Fruit fly (Drosophila melanogaster) whole organism, adult: ENCODE results near the gene al.

Source experiments
- CG11617 ChIP-seq: fragments of 200-800 bp; sonication (Bioruptor generic); optimal IDR thresholded peaks from 2 replicates; lab custom pipeline; 2017; ENCODE audit warnings: mild to moderate bottlenecking, missing biosample characterization, missing genetic modification reagents, missing genetic modification characterization
- CG12768 ChIP-seq: fragments of 200-800 bp; sonication (Bioruptor generic); optimal IDR thresholded peaks from 2 replicates; lab custom pipeline; 2017; ENCODE audit warnings: missing biosample characterization, missing genetic modification characterization, mild to moderate bottlenecking, moderate library complexity, missing genetic modification reagents
- CG14711 ChIP-seq: fragments of 200-800 bp; sonication (Bioruptor generic); optimal IDR thresholded peaks from 2 replicates; lab custom pipeline; 2018; ENCODE audit warnings: missing biosample characterization, mild to moderate bottlenecking, missing genetic modification characterization, moderate library complexity
- CG1620 ChIP-seq: fragments of 200-800 bp; sonication (Bioruptor generic); optimal IDR thresholded peaks from 2 replicates; lab custom pipeline; 2016; ENCODE audit warnings: missing biosample characterization, missing genetic modification characterization
- CG33017 ChIP-seq: fragments of 200-800 bp; sonication (Bioruptor generic); optimal IDR thresholded peaks from 2 replicates; lab custom pipeline; 2018; ENCODE audit warnings: missing biosample characterization, mild to moderate bottlenecking, missing genetic modification characterization, moderate library complexity
- CG5204 ChIP-seq: fragments of 200-800 bp; sonication (Bioruptor generic); optimal IDR thresholded peaks from 2 replicates; lab custom pipeline; 2016; ENCODE audit warnings: missing biosample characterization, missing genetic modification characterization
- CG7045 ChIP-seq: fragments of 200-800 bp; sonication (Bioruptor generic); optimal IDR thresholded peaks from 2 replicates; lab custom pipeline; 2017; ENCODE audit warnings: missing biosample characterization, mild to moderate bottlenecking, missing genetic modification characterization
- CG7101 ChIP-seq: fragments of 200-800 bp; sonication (Bioruptor generic); optimal IDR thresholded peaks from 2 replicates; lab custom pipeline; 2018; ENCODE audit warnings: missing biosample characterization, mild to moderate bottlenecking, missing genetic modification characterization, moderate library complexity
- Clk ChIP-seq: fragments of 200-800 bp; sonication (Bioruptor generic); optimal IDR thresholded peaks from 2 replicates; lab custom pipeline; 2017; ENCODE audit warnings: missing biosample characterization, missing genetic modification characterization
- Crg-1 ChIP-seq: fragments of 200-800 bp; sonication (Bioruptor generic); optimal IDR thresholded peaks from 2 replicates; lab custom pipeline; 2016; ENCODE audit warnings: missing biosample characterization, missing genetic modification characterization
- Hr96 ChIP-seq: fragments of 200-800 bp; sonication (Bioruptor generic); optimal IDR thresholded peaks from 2 replicates; lab custom pipeline; 2016; ENCODE audit warnings: missing biosample characterization, missing genetic modification characterization
- Mnt ChIP-seq: fragments of 200-800 bp; sonication (Bioruptor generic); optimal IDR thresholded peaks from 2 replicates; lab custom pipeline; 2016; ENCODE audit warnings: missing biosample characterization, mild to moderate bottlenecking, missing genetic modification characterization
- bab1 ChIP-seq: fragments of 200-800 bp; sonication (Bioruptor generic); optimal IDR thresholded peaks from 3 replicates; lab custom pipeline; 2019; ENCODE audit warnings: missing biosample characterization, mild to moderate bottlenecking, missing genetic modification characterization, moderate library complexity
- cic ChIP-seq: fragments of 200-800 bp; sonication (Bioruptor generic); optimal IDR thresholded peaks from 2 replicates; lab custom pipeline; 2017; ENCODE audit warnings: missing biosample characterization, mild to moderate bottlenecking, missing genetic modification characterization, moderate library complexity
- cnc ChIP-seq, 2 experiments: fragments of >200 bp; optimal IDR thresholded peaks; 2 replicates each; lab custom pipeline; 2017
- kay ChIP-seq: fragments of 200-800 bp; sonication (Bioruptor generic); peaks from one replicate; lab custom pipeline; 2016; ENCODE audit warnings: missing biosample characterization, missing genetic modification characterization, borderline replicate concordance
- ovo ChIP-seq: fragments of 200-800 bp; sonication (Bioruptor generic); optimal IDR thresholded peaks from 2 replicates; lab custom pipeline; 2016; ENCODE audit warnings: missing biosample characterization, missing genetic modification characterization
- pad ChIP-seq: fragments of 200-800 bp; sonication (Bioruptor generic); optimal IDR thresholded peaks from 3 replicates; lab custom pipeline; 2017; ENCODE audit warnings: missing biosample characterization, missing genetic modification characterization, mild to moderate bottlenecking, moderate library complexity, missing genetic modification reagents
- tj ChIP-seq: fragments of 200-800 bp; sonication (Bioruptor generic); optimal IDR thresholded peaks from 3 replicates; lab custom pipeline; 2017; ENCODE audit warnings: missing biosample characterization, mild to moderate bottlenecking, missing genetic modification characterization, moderate library complexity
- toe ChIP-seq: fragments of 200-800 bp; sonication (Bioruptor generic); optimal IDR thresholded peaks from 2 replicates; lab custom pipeline; 2016; ENCODE audit warnings: missing biosample characterization, missing genetic modification characterization

The al gene

dm6 chr2L:428380-428989 is 50.6 kb downstream of the al start:
- TF ChIP-seq CG14711 (tag; lab: Kevin White, UChicago) (no peak), CG1620 (GFP tag; lab: Kevin White, UChicago) (no peak), Mnt (no peak), tj (GFP tag; lab: Kevin White, UChicago) (no peak), cic (GFP tag; lab: Kevin White, UChicago) (no peak), CG5204 (GFP tag; lab: Kevin White, UChicago) (no peak), cnc (optimal IDR thresholded peaks at IDR 0.05; lab: Kevin White, UChicago) (no peak)

dm6 chr2L:429680-430484 is 52.0 kb downstream of the al start:
- TF ChIP-seq CG7045: no peak
- TF ChIP-seq kay: peak; percentile 36
- no peak for TF ChIP-seq Hr96
- no peak for TF ChIP-seq bab1 (GFP tag; lab: Kevin White, UChicago)
- no peak for TF ChIP-seq CG5204 (GFP tag; lab: Kevin White, UChicago)

dm6 chr2L:430820-431628 is 53.1 kb downstream of the al start, which contains the start of gene ex:
ex (plus strand) TSS chr2L:431227.
- TF ChIP-seq tj (GFP tag; lab: Kevin White, UChicago) (peak; percentile 89), toe (no peak), Hr96 (no peak), CG1620 (GFP tag; lab: Kevin White, UChicago) (no peak), ovo (GFP tag; lab: Kevin White, UChicago) (peak; percentile 48), bab1 (GFP tag; lab: Kevin White, UChicago) (peak; percentile 58), CG7101 (peak; percentile 72), Crg-1 (GFP tag; lab: Kevin White, UChicago) (peak; percentile 30), cic (GFP tag; lab: Kevin White, UChicago) (peak; percentile 25), CG14711 (tag; lab: Kevin White, UChicago) (peak; percentile 27), pad (GFP tag; lab: Kevin White, UChicago) (peak; percentile 87), Mnt (peak; percentile 87), CG7045 (peak; percentile 60), CG5204 (GFP tag; lab: Kevin White, UChicago) (no peak), CG12768 (GFP tag; lab: Kevin White, UChicago) (peak; percentile 82), CG11617 (GFP tag; lab: Kevin White, UChicago) (peak; percentile 48), Clk (peak; percentile 1), CG33017 (tag; lab: Kevin White, UChicago) (peak; percentile 76)

DNA sequence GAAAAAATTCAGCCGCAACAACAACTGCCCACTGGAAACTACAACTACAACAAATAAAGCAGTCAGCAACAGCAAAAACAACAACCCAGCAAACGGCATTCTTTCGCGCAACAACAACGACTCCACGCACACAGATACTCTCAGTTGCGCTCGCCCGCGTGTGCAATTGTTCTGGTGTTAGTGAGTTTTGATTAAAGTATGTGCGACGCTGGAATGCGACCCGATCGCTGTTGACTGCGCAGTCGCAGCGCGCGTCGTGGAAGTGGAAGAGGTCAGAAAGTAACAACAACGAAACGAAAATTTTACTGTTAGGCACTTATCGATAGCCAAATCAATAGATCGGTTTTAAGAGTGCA is 53.7 kb downstream of the al start:
- TF ChIP-seq CG5204 (GFP tag; lab: Kevin White, UChicago) (no peak), CG12768 (GFP tag; lab: Kevin White, UChicago) (no peak), CG11617 (GFP tag; lab: Kevin White, UChicago) (no peak), CG7101 (no peak), Mnt (no peak), kay (no peak), pad (GFP tag; lab: Kevin White, UChicago) (no peak)

- TF ChIP-seq tj (GFP tag; lab: Kevin White, UChicago): peak; percentile 92
- TF ChIP-seq bab1 (GFP tag; lab: Kevin White, UChicago): peak; percentile 1
- no peak for TF ChIP-seq CG11617 (GFP tag; lab: Kevin White, UChicago)
Measured at dm6 chr2L:432119-432518, 54.2 kb downstream of the al start.

DNA sequence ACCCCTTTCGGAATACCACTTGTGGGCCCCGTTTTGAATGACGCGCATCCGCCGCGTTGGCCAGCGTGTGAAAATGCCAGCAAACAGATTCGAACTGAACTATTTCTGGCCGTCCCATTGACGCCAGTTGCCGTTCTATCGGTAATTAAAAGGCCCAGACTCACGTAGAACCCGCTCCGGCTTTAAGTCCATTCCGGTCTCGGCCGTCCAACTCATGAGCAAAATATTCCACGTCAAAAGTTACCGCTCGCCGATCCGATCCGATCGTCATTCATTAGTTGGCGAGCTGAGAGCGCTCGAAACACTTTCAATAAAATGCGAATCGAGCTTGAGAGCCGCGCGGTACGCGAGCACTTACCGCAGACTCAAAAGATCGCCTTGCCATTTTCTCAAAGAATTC is 56.5 kb downstream of the al start:
- TF ChIP-seq pad (GFP tag; lab: Kevin White, UChicago) (no peak), kay (peak; percentile 41), Mnt (no peak), cic (GFP tag; lab: Kevin White, UChicago) (peak; percentile 43)

- TF ChIP-seq CG33017 (tag; lab: Kevin White, UChicago): peak; percentile 94
- peak; percentile 93 for TF ChIP-seq bab1 (GFP tag; lab: Kevin White, UChicago)
- TF ChIP-seq ovo (GFP tag; lab: Kevin White, UChicago): peak; percentile 59
- peak; percentile 99 for TF ChIP-seq tj (GFP tag; lab: Kevin White, UChicago)
- peak; percentile 97 for TF ChIP-seq CG12768 (GFP tag; lab: Kevin White, UChicago)
- peak; percentile 74 for TF ChIP-seq Mnt
- peak; percentile 41 for TF ChIP-seq Clk
- TF ChIP-seq cnc (optimal IDR thresholded peaks at IDR 0.05; lab: Kevin White, UChicago): no peak
- peak; percentile 49 for TF ChIP-seq toe
- TF ChIP-seq Hr96: peak; percentile 64
- peak; percentile 89 for TF ChIP-seq kay
- peak; percentile 91 for TF ChIP-seq CG11617 (GFP tag; lab: Kevin White, UChicago)
- peak; percentile 86 for TF ChIP-seq cic (GFP tag; lab: Kevin White, UChicago)
- TF ChIP-seq pad (GFP tag; lab: Kevin White, UChicago): peak; percentile 78
- peak; percentile 76 for TF ChIP-seq CG5204 (GFP tag; lab: Kevin White, UChicago)
- peak; percentile 87 for TF ChIP-seq CG7045
- TF ChIP-seq Crg-1 (GFP tag; lab: Kevin White, UChicago): peak; percentile 74
- TF ChIP-seq CG14711 (tag; lab: Kevin White, UChicago): peak; percentile 92
- peak; percentile 94 for TF ChIP-seq CG7101
- TF ChIP-seq CG1620 (GFP tag; lab: Kevin White, UChicago): peak; percentile 77
Measured at dm6 chr2L:435311-435806, 57.4 kb downstream of the al start.
